Fruit fly (Drosophila melanogaster): ENCODE results near the gene CG6230.

CG6230 gene

DNA sequence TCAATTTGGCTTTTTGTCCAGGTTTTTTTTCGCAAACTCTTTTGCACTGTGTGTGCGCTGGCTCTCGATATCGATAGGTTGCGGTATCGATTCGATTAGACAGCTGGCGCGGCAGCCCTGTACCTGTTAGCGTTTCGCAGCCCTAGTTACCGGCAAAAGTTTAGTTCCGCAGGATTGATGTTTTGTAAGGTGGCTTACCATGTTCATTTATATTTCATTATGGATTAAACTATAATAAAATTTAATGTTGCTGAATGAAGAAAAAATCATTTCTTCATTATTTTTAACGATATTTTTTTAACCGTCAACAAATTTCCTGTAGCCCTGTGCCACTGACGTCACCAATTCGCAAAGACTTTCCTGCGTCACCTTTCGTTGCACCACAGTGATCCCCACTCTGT lies 13.6 kb downstream of the CG6230 start, which contains the start of gene Reps:
Gene Reps, minus strand, starts transcription at position 84 of the 401 bp plus-strand sequence.
- TF ChIP-seq Hnf4 (GFP tag; optimal IDR thresholded peaks at IDR 0.05) = peak; percentile 97
- TF ChIP-seq tai (GFP tag; optimal IDR thresholded peaks at IDR 0.05) = no peak
- TF ChIP-seq foxo (GFP tag; optimal IDR thresholded peaks at IDR 0.05) = peak; percentile 83 to 99
- no peak for TF ChIP-seq Hr78 (GFP tag; optimal IDR thresholded peaks at IDR 0.05)
- peak; percentile 88 for TF ChIP-seq CG32264 (GFP tag; optimal IDR thresholded peaks at IDR 0.05)
- peak; percentile 95 for TF ChIP-seq psq (GFP tag; optimal IDR thresholded peaks at IDR 0.05)
- TF ChIP-seq Abd-B (GFP tag; optimal IDR thresholded peaks at IDR 0.05) = no peak
- TF ChIP-seq Mio (GFP tag; optimal IDR thresholded peaks at IDR 0.05) = peak; percentile 87
- peak; percentile 97 for TF ChIP-seq ey (GFP tag; optimal IDR thresholded peaks at IDR 0.05)
- peak; percentile 98 for TF ChIP-seq sv (GFP tag; optimal IDR thresholded peaks at IDR 0.05)
- TF ChIP-seq Sp1 (GFP tag; optimal IDR thresholded peaks at IDR 0.05) = peak; percentile 97
- no peak for TF ChIP-seq brk (GFP tag; optimal IDR thresholded peaks at IDR 0.05)
- TF ChIP-seq fru (GFP tag; optimal IDR thresholded peaks at IDR 0.05) = peak; percentile 97
- no peak for TF ChIP-seq lola (GFP tag; optimal IDR thresholded peaks at IDR 0.05)
- TF ChIP-seq N (GFP tag; optimal IDR thresholded peaks at IDR 0.05) = no peak
- TF ChIP-seq rgr (GFP tag; optimal IDR thresholded peaks at IDR 0.05) = peak; percentile 98
- TF ChIP-seq Dif (GFP tag; optimal IDR thresholded peaks at IDR 0.05; ENCODE audit: partially characterized antibody) = no peak
- peak; percentile 97 for TF ChIP-seq br (GFP tag; optimal IDR thresholded peaks at IDR 0.05)
- TF ChIP-seq Jra (GFP tag; optimal IDR thresholded peaks at IDR 0.05) = peak; percentile 97
- TF ChIP-seq Vsx2 (GFP tag; optimal IDR thresholded peaks at IDR 0.05; ENCODE audit: partially characterized antibody) = no peak
- TF ChIP-seq OdsH (GFP tag; optimal IDR thresholded peaks at IDR 0.05) = peak; percentile 97
- peak; percentile 90 for TF ChIP-seq GATAd (GFP tag; optimal IDR thresholded peaks at IDR 0.05)
- TF ChIP-seq Hr83 (GFP tag; optimal IDR thresholded peaks at IDR 0.05; ENCODE audit: poor library complexity, severe bottlenecking) = peak; percentile 94
- TF ChIP-seq jim (GFP tag; optimal IDR thresholded peaks at IDR 0.05) = peak; percentile 87
- peak; percentile 97 for TF ChIP-seq woc (GFP tag; optimal IDR thresholded peaks at IDR 0.05)
- TF ChIP-seq Dfd (GFP tag; optimal IDR thresholded peaks at IDR 0.05) = no peak
- peak; percentile 93 for TF ChIP-seq sage (GFP tag; optimal IDR thresholded peaks at IDR 0.05)
- TF ChIP-seq CG9705 (GFP tag; optimal IDR thresholded peaks at IDR 0.05) = peak; percentile 97
- no peak for TF ChIP-seq pan (optimal IDR thresholded peaks at IDR 0.05)
- no peak for TF ChIP-seq Myc (optimal IDR thresholded peaks at IDR 0.05)
- TF ChIP-seq Rel (GFP tag; optimal IDR thresholded peaks at IDR 0.05) = peak; percentile 79
- TF ChIP-seq Rel (tag; optimal IDR thresholded peaks at IDR 0.05) = peak; percentile 88
- TF ChIP-seq CrebA (GFP tag; optimal IDR thresholded peaks at IDR 0.05; ENCODE audit: borderline replicate concordance) = no peak
- no peak for TF ChIP-seq usp (GFP tag; optimal IDR thresholded peaks at IDR 0.05)
- TF ChIP-seq HLH106 (tag; optimal IDR thresholded peaks at IDR 0.05) = peak; percentile 98
- peak; percentile 98 for TF ChIP-seq dmrt93B (GFP tag; optimal IDR thresholded peaks at IDR 0.05)
- no peak for TF ChIP-seq dl (GFP tag; optimal IDR thresholded peaks at IDR 0.05; ENCODE audit: insufficient read depth in 1 of 2, partially characterized antibody in 2 of 2)
- TF ChIP-seq dsf (GFP tag; optimal IDR thresholded peaks at IDR 0.05; ENCODE audit: borderline replicate concordance) = peak; percentile 94
- peak; percentile 98 for TF ChIP-seq h (GFP tag; optimal IDR thresholded peaks at IDR 0.05)

DNA sequence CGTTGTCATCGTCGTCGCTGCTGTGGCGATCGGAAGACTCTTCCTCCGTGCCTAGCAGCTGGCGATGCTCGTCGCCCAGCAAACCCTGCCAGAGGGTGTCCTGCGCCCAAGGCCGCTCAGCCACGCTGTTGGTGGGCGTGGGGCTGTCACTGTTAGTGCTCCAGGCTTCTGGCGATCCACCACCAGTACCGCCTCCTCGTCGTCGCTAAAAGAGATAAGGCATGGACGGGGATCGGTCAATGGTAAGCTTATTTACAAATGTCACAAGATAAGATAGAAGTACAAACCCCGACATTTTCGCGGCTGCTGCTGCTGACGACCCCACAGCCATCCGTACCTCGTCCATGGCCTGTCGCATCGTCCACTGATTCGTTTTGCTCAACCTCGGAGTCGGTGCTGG lies 14.8 kb downstream of the CG6230 start:
- TF ChIP-seq CG9705 (GFP tag; optimal IDR thresholded peaks at IDR 0.05) (no peak), Vsx2 (GFP tag; optimal IDR thresholded peaks at IDR 0.05; ENCODE audit: partially characterized antibody) (no peak), sage (GFP tag; optimal IDR thresholded peaks at IDR 0.05) (no peak), GATAd (GFP tag; optimal IDR thresholded peaks at IDR 0.05) (no peak), Hnf4 (GFP tag; optimal IDR thresholded peaks at IDR 0.05) (no peak), dsf (GFP tag; optimal IDR thresholded peaks at IDR 0.05; ENCODE audit: borderline replicate concordance) (no peak), Abd-B (GFP tag; optimal IDR thresholded peaks at IDR 0.05) (no peak), dmrt93B (GFP tag; optimal IDR thresholded peaks at IDR 0.05) (no peak), psq (GFP tag; optimal IDR thresholded peaks at IDR 0.05) (no peak), dl (GFP tag; optimal IDR thresholded peaks at IDR 0.05; ENCODE audit: insufficient read depth in 1 of 2, partially characterized antibody in 2 of 2) (no peak), OdsH (GFP tag; optimal IDR thresholded peaks at IDR 0.05) (no peak)
